Fruit fly (Drosophila melanogaster): Measurements from ENCODE around the gene Cpr97Ea.

Gene Cpr97Ea

dm6 chr3R:27131408-27131807 lies 43.8 kb upstream of the Cpr97Ea start:
- TF ChIP-seq Rel (GFP tag; optimal IDR thresholded peaks at IDR 0.05), result no peak
- peak; percentile 60 for TF ChIP-seq Rel (tag; optimal IDR thresholded peaks at IDR 0.05)
- TF ChIP-seq sage (GFP tag; optimal IDR thresholded peaks at IDR 0.05), result peak; percentile 58
- TF ChIP-seq Jra (GFP tag; optimal IDR thresholded peaks at IDR 0.05), result peak; percentile 89
- peak; percentile 53 for TF ChIP-seq CG9705 (GFP tag; optimal IDR thresholded peaks at IDR 0.05)
- TF ChIP-seq Dfd (GFP tag; optimal IDR thresholded peaks at IDR 0.05), result no peak
- peak; percentile 83 for TF ChIP-seq br (GFP tag; optimal IDR thresholded peaks at IDR 0.05)
- no peak for TF ChIP-seq pan (optimal IDR thresholded peaks at IDR 0.05)
- TF ChIP-seq tai (GFP tag; optimal IDR thresholded peaks at IDR 0.05), result peak; percentile 81
- TF ChIP-seq ey (GFP tag; optimal IDR thresholded peaks at IDR 0.05), result peak; percentile 44
- TF ChIP-seq Sp1 (GFP tag; optimal IDR thresholded peaks at IDR 0.05), result peak; percentile 68
- peak; percentile 89 for TF ChIP-seq rgr (GFP tag; optimal IDR thresholded peaks at IDR 0.05)
- peak; percentile 56 for TF ChIP-seq psq (GFP tag; optimal IDR thresholded peaks at IDR 0.05)
- peak; percentile 9 for TF ChIP-seq dmrt93B (GFP tag; optimal IDR thresholded peaks at IDR 0.05)
- TF ChIP-seq lola (GFP tag; optimal IDR thresholded peaks at IDR 0.05), result no peak
- peak; percentile 87 for TF ChIP-seq Hnf4 (GFP tag; optimal IDR thresholded peaks at IDR 0.05)
- TF ChIP-seq foxo (GFP tag; optimal IDR thresholded peaks at IDR 0.05), result peak in 1 of 2 experiments; percentile 71
- TF ChIP-seq Myc (optimal IDR thresholded peaks at IDR 0.05), result no peak
- TF ChIP-seq Hr78 (GFP tag; optimal IDR thresholded peaks at IDR 0.05), result no peak
- peak; percentile 88 for TF ChIP-seq OdsH (GFP tag; optimal IDR thresholded peaks at IDR 0.05)
- no peak for TF ChIP-seq CG32264 (GFP tag; optimal IDR thresholded peaks at IDR 0.05)
- no peak for TF ChIP-seq Mio (GFP tag; optimal IDR thresholded peaks at IDR 0.05)
- TF ChIP-seq dsf (GFP tag; optimal IDR thresholded peaks at IDR 0.05; ENCODE audit: borderline replicate concordance), result peak; percentile 40
- no peak for TF ChIP-seq N (GFP tag; optimal IDR thresholded peaks at IDR 0.05)
- TF ChIP-seq usp (GFP tag; optimal IDR thresholded peaks at IDR 0.05), result no peak
- TF ChIP-seq h (GFP tag; optimal IDR thresholded peaks at IDR 0.05), result peak; percentile 93
- no peak for TF ChIP-seq CrebA (GFP tag; optimal IDR thresholded peaks at IDR 0.05; ENCODE audit: borderline replicate concordance)
- TF ChIP-seq brk (GFP tag; optimal IDR thresholded peaks at IDR 0.05), result peak; percentile 77
- peak; percentile 97 for TF ChIP-seq Hr83 (GFP tag; optimal IDR thresholded peaks at IDR 0.05; ENCODE audit: poor library complexity, severe bottlenecking)
- TF ChIP-seq GATAd (GFP tag; optimal IDR thresholded peaks at IDR 0.05), result peak; percentile 93
- TF ChIP-seq fru (GFP tag; optimal IDR thresholded peaks at IDR 0.05), result peak; percentile 70
- no peak for TF ChIP-seq woc (GFP tag; optimal IDR thresholded peaks at IDR 0.05)
- TF ChIP-seq sv (GFP tag; optimal IDR thresholded peaks at IDR 0.05), result no peak
- TF ChIP-seq dl (GFP tag; optimal IDR thresholded peaks at IDR 0.05; ENCODE audit: insufficient read depth in 1 of 2, partially characterized antibody in 2 of 2), result no peak
- peak; percentile 91 for TF ChIP-seq Vsx2 (GFP tag; optimal IDR thresholded peaks at IDR 0.05; ENCODE audit: partially characterized antibody)
- peak; percentile 44 for TF ChIP-seq jim (GFP tag; optimal IDR thresholded peaks at IDR 0.05)
- no peak for TF ChIP-seq Dif (GFP tag; optimal IDR thresholded peaks at IDR 0.05; ENCODE audit: partially characterized antibody)
- TF ChIP-seq Abd-B (GFP tag; optimal IDR thresholded peaks at IDR 0.05), result no peak
- peak; percentile 49 for TF ChIP-seq HLH106 (tag; optimal IDR thresholded peaks at IDR 0.05)

dm6 chr3R:27130551-27131161 lies 43.1 kb upstream of the Cpr97Ea start:
- TF ChIP-seq br (GFP tag; optimal IDR thresholded peaks at IDR 0.05) (no peak), Jra (GFP tag; optimal IDR thresholded peaks at IDR 0.05) (no peak), Rel (GFP tag; optimal IDR thresholded peaks at IDR 0.05) (no peak), Rel (tag; optimal IDR thresholded peaks at IDR 0.05) (peak; percentile 94), Dif (GFP tag; optimal IDR thresholded peaks at IDR 0.05; ENCODE audit: partially characterized antibody) (peak; percentile 35)

Measured in whole organism, wandering third instar larva.